Worm (Caenorhabditis elegans): ENCODE data around the gene pbs-3.

ce11 chrII:4941541-4942206 lies 13.6 kb downstream of the pbs-3 start, which contains the start of gene ZK546.19:
- TF ChIP-seq flt-1 (GFP tag; IDR thresholded peaks at IDR 0.05): no peak
- TF ChIP-seq T22C8.4 (GFP tag; IDR thresholded peaks at IDR 0.05): no peak
- TF ChIP-seq klf-2 (GFP tag; conservative IDR thresholded peaks at IDR 0.05): no peak
- no peak for TF ChIP-seq tab-1 (GFP tag; IDR thresholded peaks at IDR 0.05)

All from whole organism, midembryonic.